Fruit fly (Drosophila melanogaster) whole organism, embryonic: ENCODE results near the gene CG14380.
A peak's percentile ranks its signal among the peaks of the same experiment; 100 is the strongest.

ENCODE experiments used
- Asciz ChIP-seq: fragments of 200-800 bp; sonication (Bioruptor generic); optimal IDR thresholded peaks from 2 replicates; lab custom pipeline; 2017; ENCODE audit warnings: missing biosample characterization, mild to moderate bottlenecking, missing genetic modification characterization, missing genetic modification reagents
- CG10366 ChIP-seq: fragments of 200-800 bp; sonication (Bioruptor generic); IDR thresholded peaks from 2 replicates; pipeline ENCODE4 v1.3.6; 2022; ENCODE audit warnings: missing biosample characterization, missing genetic modification characterization
- CG11723 ChIP-seq: fragments of 200-800 bp; sonication (Bioruptor generic); optimal IDR thresholded peaks from 2 replicates; lab custom pipeline; 2017; ENCODE audit warnings: missing biosample characterization, mild to moderate bottlenecking, missing genetic modification characterization
- CG12942 ChIP-seq: fragments of 200-800 bp; sonication (Bioruptor generic); optimal IDR thresholded peaks from 3 replicates; lab custom pipeline; 2016; ENCODE audit warnings: missing biosample characterization, missing genetic modification characterization
- CG13775 ChIP-seq: fragments of 200-800 bp; sonication (Bioruptor generic); optimal IDR thresholded peaks from 3 replicates; lab custom pipeline; 2017; ENCODE audit warnings: missing biosample characterization, mild to moderate bottlenecking, missing genetic modification characterization
- CG14965 ChIP-seq: fragments of 200-800 bp; sonication (Bioruptor generic); optimal IDR thresholded peaks from 2 replicates; lab custom pipeline; 2016; ENCODE audit warnings: missing biosample characterization, missing genetic modification characterization, borderline replicate concordance
- CG16813 ChIP-seq: fragments of 200-800 bp; sonication (Bioruptor generic); IDR thresholded peaks from 3 replicates; pipeline ENCODE4 v1.3.6; 2022; ENCODE audit warnings: missing biosample characterization, missing genetic modification characterization; ENCODE audit not compliant: partially characterized antibody
- CG17612 ChIP-seq: fragments of 200-800 bp; sonication (Bioruptor generic); IDR thresholded peaks from 2 replicates; pipeline ENCODE4 v1.3.6; 2022; ENCODE audit warnings: missing biosample characterization, missing genetic modification characterization
- CG31388 ChIP-seq: fragments of 200-800 bp; sonication (Bioruptor generic); optimal IDR thresholded peaks from 2 replicates; lab custom pipeline; 2016; ENCODE audit warnings: missing biosample characterization, missing genetic modification characterization
- CG34422 ChIP-seq: fragments of 200-800 bp; sonication (Bioruptor generic); IDR thresholded peaks from 3 replicates; pipeline ENCODE4 v1.3.6; 2022; ENCODE audit warnings: missing biosample characterization, missing genetic modification characterization
- CG3838 ChIP-seq: fragments of 200-800 bp; sonication (Bioruptor generic); optimal IDR thresholded peaks from 3 replicates; lab custom pipeline; 2016; ENCODE audit warnings: missing biosample characterization, missing genetic modification characterization
- CG4707 ChIP-seq: fragments of 200-800 bp; sonication (Bioruptor generic); optimal IDR thresholded peaks from 2 replicates; lab custom pipeline; 2018; ENCODE audit warnings: missing biosample characterization, mild to moderate bottlenecking, missing genetic modification characterization, moderate library complexity
- CG4854 ChIP-seq: fragments of 200-800 bp; sonication (Bioruptor generic); optimal IDR thresholded peaks from 2 replicates; lab custom pipeline; 2016; ENCODE audit warnings: missing biosample characterization, missing genetic modification characterization, inconsistent platforms
- CG5245 ChIP-seq: fragments of 200-800 bp; sonication (Bioruptor generic); optimal IDR thresholded peaks from 3 replicates; lab custom pipeline; 2016; ENCODE audit warnings: missing biosample characterization, missing genetic modification characterization
- CG6175 ChIP-seq: fragments of 200-800 bp; sonication (Bioruptor generic); IDR thresholded peaks from 3 replicates; pipeline ENCODE4 v1.3.6; 2022; ENCODE audit warnings: missing biosample characterization, missing genetic modification characterization
- CG6254 ChIP-seq: fragments of 200-800 bp; sonication (Bioruptor generic); optimal IDR thresholded peaks from 3 replicates; lab custom pipeline; 2017; ENCODE audit warnings: mild to moderate bottlenecking, missing biosample characterization, missing genetic modification reagents, missing genetic modification characterization
- CG7556 ChIP-seq: fragments of 200-800 bp; sonication (Bioruptor generic); optimal IDR thresholded peaks from 2 replicates; lab custom pipeline; 2017; ENCODE audit warnings: missing biosample characterization, mild to moderate bottlenecking, missing genetic modification characterization
- CG8478 ChIP-seq: fragments of >200 bp; optimal IDR thresholded peaks from 2 replicates; lab custom pipeline; 2018
- CG8765 ChIP-seq: fragments of 200-800 bp; sonication (Bioruptor generic); IDR thresholded peaks from 2 replicates; pipeline ENCODE4 v1.3.6; 2022; ENCODE audit warnings: missing biosample characterization, missing genetic modification characterization
- CG9932 ChIP-seq: fragments of 200-800 bp; sonication (Bioruptor generic); IDR thresholded peaks from 2 replicates; pipeline ENCODE4 v1.3.6; 2022; ENCODE audit warnings: missing biosample characterization, missing genetic modification characterization
- Dip3 ChIP-seq: fragments of 200-800 bp; sonication (Bioruptor generic); optimal IDR thresholded peaks from 3 replicates; lab custom pipeline; 2016; ENCODE audit warnings: missing biosample characterization, missing genetic modification characterization
- Dll ChIP-seq: fragments of 200-800 bp; sonication (Bioruptor generic); IDR thresholded peaks from 4 replicates; pipeline ENCODE4 v1.3.6; 2022; ENCODE audit warnings: missing biosample characterization, missing genetic modification characterization; ENCODE audit not compliant: partially characterized antibody
- Doc2 ChIP-seq: fragments of 200-800 bp; sonication (Bioruptor generic); IDR thresholded peaks from 2 replicates; pipeline ENCODE4 v1.3.6; 2022; ENCODE audit warnings: missing biosample characterization, missing genetic modification characterization
- Dref ChIP-seq: fragments of 200-800 bp; sonication (Bioruptor generic); IDR thresholded peaks from 2 replicates; pipeline ENCODE4 v1.3.6; 2022; ENCODE audit warnings: missing biosample characterization, missing genetic modification characterization
- Eip74EF ChIP-seq, 2 experiments: fragments of 200-800 bp in 1 of 2; fragments of >200 bp in 1 of 2; sonication (Bioruptor generic) in 1 of 2; optimal IDR thresholded peaks; 2 replicates each; lab custom pipeline; 2017 to 2019; ENCODE audit warnings: missing biosample characterization in 2 of 2, missing genetic modification characterization in 2 of 2, mild to moderate bottlenecking in 1 of 2, moderate library complexity in 1 of 2
- HLH4C ChIP-seq: fragments of 200-800 bp; sonication (Bioruptor generic); IDR thresholded peaks from 3 replicates; pipeline ENCODE4 v1.3.6; 2022; ENCODE audit warnings: missing biosample characterization, missing genetic modification characterization; ENCODE audit not compliant: partially characterized antibody
- Hr39 ChIP-seq: fragments of >200 bp; optimal IDR thresholded peaks from 2 replicates; lab custom pipeline; 2017
- Mrtf ChIP-seq: fragments of 200-800 bp; sonication (Bioruptor generic); IDR thresholded peaks from 3 replicates; pipeline ENCODE4 v1.3.6; 2022; ENCODE audit warnings: missing biosample characterization, missing genetic modification characterization
- NFAT ChIP-seq: fragments of 200-800 bp; sonication (Bioruptor generic); IDR thresholded peaks from 2 replicates; pipeline ENCODE4 v1.3.6; 2022; ENCODE audit warnings: missing biosample characterization, missing genetic modification characterization
- Nf-YC ChIP-seq: fragments of 200-800 bp; optimal IDR thresholded peaks from 3 replicates; lab custom pipeline; 2019; ENCODE audit warnings: missing biosample characterization, mild to moderate bottlenecking, missing genetic modification characterization, moderate library complexity
- Pdp1 ChIP-seq, 2 experiments: fragments of 200-800 bp; sonication (Bioruptor generic); optimal IDR thresholded peaks; 3 replicates each; lab custom pipeline; 2016; ENCODE audit warnings: missing biosample characterization in 2 of 2, missing genetic modification characterization in 2 of 2, mild to moderate bottlenecking in 1 of 2, moderate library complexity in 1 of 2
- Sry-β ChIP-seq: fragments of 200-800 bp; sonication (Bioruptor generic); optimal IDR thresholded peaks from 2 replicates; lab custom pipeline; 2018; ENCODE audit warnings: missing biosample characterization, mild to moderate bottlenecking, missing genetic modification characterization, moderate library complexity
- YL-1 ChIP-seq: fragments of 200-800 bp; sonication (Bioruptor generic); optimal IDR thresholded peaks from 3 replicates; lab custom pipeline; 2017; ENCODE audit warnings: missing biosample characterization, mild to moderate bottlenecking, missing genetic modification characterization
- br ChIP-seq: fragments of >200 bp; optimal IDR thresholded peaks from 2 replicates; lab custom pipeline; 2017
- btn ChIP-seq: fragments of 200-800 bp; sonication (Bioruptor generic); optimal IDR thresholded peaks from 2 replicates; lab custom pipeline; 2016; ENCODE audit warnings: missing biosample characterization, missing genetic modification characterization
- cad ChIP-seq: fragments of >200 bp; optimal IDR thresholded peaks from 2 replicates; lab custom pipeline; 2017; ENCODE audit warnings: missing biosample characterization, missing genetic modification characterization
- cato ChIP-seq: fragments of 200-800 bp; sonication (Bioruptor generic); optimal IDR thresholded peaks from 2 replicates; lab custom pipeline; 2016; ENCODE audit warnings: missing biosample characterization, missing genetic modification characterization, borderline replicate concordance
- crol ChIP-seq: fragments of 200-800 bp; sonication (Bioruptor generic); IDR thresholded peaks from 2 replicates; pipeline ENCODE4 v1.3.6; 2022; ENCODE audit warnings: missing biosample characterization, missing genetic modification characterization
- cwo ChIP-seq: fragments of 200-800 bp; sonication (Bioruptor generic); optimal IDR thresholded peaks from 3 replicates; lab custom pipeline; 2017; ENCODE audit warnings: missing biosample characterization, missing genetic modification characterization, mild to moderate bottlenecking, moderate library complexity, missing genetic modification reagents
- dimm ChIP-seq: fragments of 200-800 bp; sonication (Bioruptor generic); IDR thresholded peaks from 2 replicates; pipeline ENCODE4 v1.3.6; 2022; ENCODE audit warnings: missing biosample characterization, missing genetic modification characterization
- dysf ChIP-seq: fragments of 200-800 bp; sonication (Bioruptor generic); IDR thresholded peaks from 3 replicates; pipeline ENCODE4 v1.3.6; 2022; ENCODE audit warnings: missing biosample characterization, missing genetic modification characterization
- jing ChIP-seq: fragments of 200-800 bp; sonication (Bioruptor generic); optimal IDR thresholded peaks from 2 replicates; lab custom pipeline; 2018; ENCODE audit warnings: missing biosample characterization, mild to moderate bottlenecking, missing genetic modification characterization
- pho ChIP-seq: fragments of 200-800 bp; sonication (Bioruptor generic); optimal IDR thresholded peaks from 2 replicates; lab custom pipeline; 2016; ENCODE audit warnings: missing biosample characterization, missing genetic modification characterization
- pnt ChIP-seq: fragments of 200-800 bp; sonication (Bioruptor generic); optimal IDR thresholded peaks from 3 replicates; lab custom pipeline; 2016; ENCODE audit warnings: missing biosample characterization, missing genetic modification characterization
- pros ChIP-seq: fragments of 200-800 bp; sonication (Bioruptor generic); optimal IDR thresholded peaks from 3 replicates; lab custom pipeline; 2019; ENCODE audit warnings: missing biosample characterization, mild to moderate bottlenecking, missing genetic modification characterization, moderate library complexity
- sima ChIP-seq: fragments of 200-800 bp; sonication (Bioruptor generic); optimal IDR thresholded peaks from 2 replicates; lab custom pipeline; 2016; ENCODE audit warnings: missing biosample characterization, missing genetic modification characterization
- stwl ChIP-seq: fragments of 200-800 bp; sonication (Bioruptor generic); optimal IDR thresholded peaks from 3 replicates; lab custom pipeline; 2018; ENCODE audit warnings: missing biosample characterization, mild to moderate bottlenecking, missing genetic modification characterization, moderate library complexity
- tin ChIP-seq: fragments of 200-800 bp; sonication (Bioruptor generic); optimal IDR thresholded peaks from 3 replicates; lab custom pipeline; 2016; ENCODE audit warnings: missing biosample characterization, missing genetic modification characterization
- tll ChIP-seq, 2 experiments: fragments of 200-800 bp in 1 of 2; fragments of >200 bp in 1 of 2; sonication (Bioruptor generic) in 1 of 2; optimal IDR thresholded peaks; 2 replicates each; lab custom pipeline; 2017 to 2019; ENCODE audit warnings: missing biosample characterization in 2 of 2, missing genetic modification characterization in 2 of 2, mild to moderate bottlenecking in 1 of 2, moderate library complexity in 1 of 2
- tup ChIP-seq: fragments of 200-800 bp; sonication (Bioruptor generic); optimal IDR thresholded peaks from 2 replicates; lab custom pipeline; 2016; ENCODE audit warnings: missing biosample characterization, mild to moderate bottlenecking, missing genetic modification characterization, moderate library complexity
- zen ChIP-seq: fragments of 200-800 bp; sonication (Bioruptor generic); optimal IDR thresholded peaks from 3 replicates; lab custom pipeline; 2018; ENCODE audit warnings: missing biosample characterization, mild to moderate bottlenecking, missing genetic modification characterization, moderate library complexity
- zf30C ChIP-seq: fragments of 200-800 bp; sonication (Bioruptor generic); optimal IDR thresholded peaks from 3 replicates; lab custom pipeline; 2018; ENCODE audit warnings: missing biosample characterization, mild to moderate bottlenecking, missing genetic modification characterization

CG14380 gene

dm6 chr3R:13218733-13219132, 30.4 kb downstream of the CG14380 start (continued):
- TF ChIP-seq dysf (no peak; the same call in 2 of the 3 replicates), CG6254 (GFP tag; lab: Kevin White, UChicago) (no peak), tup (GFP tag; lab: Kevin White, UChicago) (no peak), Doc2 (GFP tag; lab: Robert Waterston, UW) (no peak), pho (GFP tag; lab: Kevin White, UChicago) (no peak), CG7556 (peak; percentile 10), Dip3 (no peak), sima (GFP tag; lab: Kevin White, UChicago) (no peak), CG14965 (no peak), cwo (GFP tag; lab: Kevin White, UChicago) (no peak), cato (GFP tag; lab: Kevin White, UChicago) (no peak), Sry-β (GFP tag; lab: Kevin White, UChicago) (no peak), crol (no peak), cad (no peak), CG4707 (GFP tag; lab: Kevin White, UChicago) (no peak), YL-1 (no peak), CG5245 (GFP tag; lab: Kevin White, UChicago) (no peak), Eip74EF (GFP tag; optimal IDR thresholded peaks at IDR 0.05; lab: Kevin White, UChicago) (no peak), CG31388 (GFP tag; lab: Kevin White, UChicago) (no peak), Nf-YC (tag; lab: Kevin White, UChicago) (no peak), Mrtf (0 out of 3 replicates have a peak, but pooled peaks have one; percentile 33), pnt (peak; percentile 7), CG9932 (GFP tag; lab: Robert Waterston, UW) (no peak), Dll (no peak), NFAT (GFP tag; lab: Robert Waterston, UW) (peak; percentile 58; the same call in 1 of the 2 replicates), CG10366 (GFP tag; lab: Robert Waterston, UW) (no peak), CG16813 (no peak), CG12942 (GFP tag; lab: Kevin White, UChicago) (no peak), CG8765 (GFP tag; lab: Robert Waterston, UW) (no peak), HLH4C (no peak), CG4854 (GFP tag; lab: Kevin White, UChicago) (no peak), tll (GFP tag; optimal IDR thresholded peaks at IDR 0.05; lab: Kevin White, UChicago) (no peak), tin (GFP tag; lab: Kevin White, UChicago) (peak; percentile 18), jing (GFP tag; lab: Kevin White, UChicago) (no peak), Asciz (GFP tag; lab: Kevin White, UChicago) (no peak), pros (GFP tag; lab: Kevin White, UChicago) (no peak), Hr39 (lab: Kevin White, UChicago) (no peak), zf30C (GFP tag; lab: Kevin White, UChicago) (no peak), zen (no peak), stwl (no peak), CG13775 (no peak), Dref (GFP tag; lab: Robert Waterston, UW) (no peak), CG34422 (no peak), btn (GFP tag; lab: Kevin White, UChicago) (no peak), CG3838 (no peak), CG6175 (GFP tag; lab: Robert Waterston, UW) (no peak), CG8478 (lab: Kevin White, UChicago) (no peak), Pdp1 (GFP tag; optimal IDR thresholded peaks at IDR 0.05; lab: Kevin White, UChicago) (no peak), dimm (GFP tag; lab: Robert Waterston, UW) (no peak), CG11723 (GFP tag; lab: Kevin White, UChicago) (no peak), CG17612 (GFP tag; lab: Robert Waterston, UW) (peak; percentile 28; the same call in 1 of the 2 replicates), br (no peak)
